Worm (Caenorhabditis elegans) whole organism, L3 larva: ENCODE measurements around the gene tdp-1.

ENCODE experiments used
- R02D3.7 ChIP-seq: fragments of 150-350 bp; optimal IDR thresholded peaks from 2 replicates; lab custom pipeline; 2014; ENCODE audit warnings: missing biosample characterization, missing genetic modification characterization
- ZK546.5 ChIP-seq: sonication (generic microtip); optimal IDR thresholded peaks from 2 replicates; lab custom pipeline; 2017; ENCODE audit warnings: missing biosample characterization, missing genetic modification characterization
- aly-2 ChIP-seq: fragments of 150-350 bp; optimal IDR thresholded peaks from 2 replicates; lab custom pipeline; 2014; ENCODE audit warnings: missing biosample characterization, missing genetic modification characterization
- ama-1 ChIP-seq: fragments of 150-350 bp; optimal IDR thresholded peaks from 2 replicates; lab custom pipeline; 2018
- ceh-16 ChIP-seq: sonication (generic microtip); optimal IDR thresholded peaks from 2 replicates; lab custom pipeline; 2017; ENCODE audit warnings: missing biosample characterization, missing genetic modification characterization
- ceh-28 ChIP-seq: fragments of 150-350 bp; optimal IDR thresholded peaks from 2 replicates; lab custom pipeline; 2014; ENCODE audit warnings: missing biosample characterization, missing genetic modification reagents, missing genetic modification characterization
- ceh-82 ChIP-seq: fragments of 150-350 bp; optimal IDR thresholded peaks from 2 replicates; lab custom pipeline; 2014; ENCODE audit warnings: missing biosample characterization, missing genetic modification characterization
- ceh-9 ChIP-seq: sonication (generic microtip); optimal IDR thresholded peaks from 2 replicates; lab custom pipeline; 2018; ENCODE audit warnings: missing biosample characterization, missing genetic modification characterization
- daf-12 ChIP-seq: fragments of 150-350 bp; optimal IDR thresholded peaks from 2 replicates; lab custom pipeline; 2014; ENCODE audit warnings: missing biosample characterization, missing genetic modification reagents, missing genetic modification characterization
- egl-27 ChIP-seq: sonication (generic microtip); optimal IDR thresholded peaks from 4 replicates; lab custom pipeline; 2017; ENCODE audit warnings: missing biosample characterization, missing genetic modification reagents, missing genetic modification characterization
- egl-5 ChIP-seq: fragments of 150-350 bp; optimal IDR thresholded peaks from 2 replicates; lab custom pipeline; 2017; ENCODE audit warnings: missing biosample characterization, missing genetic modification reagents, missing genetic modification characterization, inconsistent platforms
- elt-1 ChIP-seq: fragments of 150-350 bp; optimal IDR thresholded peaks from 2 replicates; lab custom pipeline; 2014; ENCODE audit warnings: missing biosample characterization, missing genetic modification characterization
- elt-2 ChIP-seq: sonication (generic microtip); optimal IDR thresholded peaks from 2 replicates; lab custom pipeline; 2016; ENCODE audit warnings: missing genetic modification reagents, mild to moderate bottlenecking, missing genetic modification characterization, missing compliant biosample characterization
- elt-3 ChIP-seq, 3 experiments: fragments of 150-350 bp in 1 of 3; sonication (generic microtip) in 2 of 3; optimal IDR thresholded peaks; 2 replicates in 2 of 3; 4 replicates in 1 of 3; lab custom pipeline; 2014 to 2017; ENCODE audit warnings: missing biosample characterization in 3 of 3, missing genetic modification characterization in 3 of 3
- eor-1 ChIP-seq, 2 experiments: fragments of 150-350 bp; optimal IDR thresholded peaks; 2 replicates each; lab custom pipeline; 2014 to 2018; ENCODE audit warnings: missing biosample characterization in 2 of 2, missing genetic modification characterization in 2 of 2
- fkh-10 ChIP-seq: sonication (generic microtip); optimal IDR thresholded peaks from 2 replicates; lab custom pipeline; 2017; ENCODE audit warnings: missing biosample characterization, missing genetic modification reagents, missing genetic modification characterization
- fkh-2 ChIP-seq: fragments of 150-350 bp; optimal IDR thresholded peaks from 2 replicates; lab custom pipeline; 2014; ENCODE audit warnings: missing biosample characterization, missing genetic modification reagents, missing genetic modification characterization
- fos-1 ChIP-seq: fragments of 150-350 bp; optimal IDR thresholded peaks from 2 replicates; lab custom pipeline; 2014; ENCODE audit warnings: missing biosample characterization, missing genetic modification characterization
- hmg-11 ChIP-seq: sonication (generic microtip); optimal IDR thresholded peaks from 2 replicates; lab custom pipeline; 2016; ENCODE audit warnings: missing genetic modification characterization, missing compliant biosample characterization
- jun-1 ChIP-seq: fragments of 150-350 bp; optimal IDR thresholded peaks from 2 replicates; lab custom pipeline; 2014; ENCODE audit warnings: missing biosample characterization, missing genetic modification reagents, missing genetic modification characterization
- lin-15B ChIP-seq: fragments of 150-350 bp; optimal IDR thresholded peaks from 2 replicates; lab custom pipeline; 2014; ENCODE audit warnings: missing biosample characterization, missing genetic modification characterization
- lin-39 ChIP-seq: fragments of 150-350 bp; optimal IDR thresholded peaks from 2 replicates; lab custom pipeline; 2018; ENCODE audit warnings: missing biosample characterization, missing genetic modification reagents, missing genetic modification characterization
- lsy-12 ChIP-seq: sonication (generic microtip); optimal IDR thresholded peaks from 2 replicates; lab custom pipeline; 2016; ENCODE audit warnings: mild to moderate bottlenecking, missing genetic modification characterization, missing compliant biosample characterization
- mdl-1 ChIP-seq: fragments of 150-350 bp; optimal IDR thresholded peaks from 2 replicates; lab custom pipeline; 2014; ENCODE audit warnings: missing biosample characterization, missing genetic modification characterization
- nfya-1 ChIP-seq: sonication (generic microtip); optimal IDR thresholded peaks from 2 replicates; lab custom pipeline; 2017; ENCODE audit warnings: missing genetic modification characterization, mild to moderate bottlenecking, missing compliant biosample characterization, antibody characterized with exemption, moderate library complexity; ENCODE audit not compliant: insufficient read depth
- nhr-11 ChIP-seq: fragments of 150-350 bp; optimal IDR thresholded peaks from 2 replicates; lab custom pipeline; 2014; ENCODE audit warnings: missing biosample characterization, missing genetic modification characterization
- nhr-23 ChIP-seq: fragments of 150-350 bp; optimal IDR thresholded peaks from 2 replicates; lab custom pipeline; 2014; ENCODE audit warnings: missing biosample characterization, missing genetic modification reagents, missing genetic modification characterization
- nhr-237 ChIP-seq: fragments of 150-350 bp; optimal IDR thresholded peaks from 2 replicates; lab custom pipeline; 2014; ENCODE audit warnings: missing biosample characterization, missing genetic modification characterization
- nhr-25 ChIP-seq: sonication (generic microtip); optimal IDR thresholded peaks from 2 replicates; lab custom pipeline; 2017; ENCODE audit warnings: missing biosample characterization, missing genetic modification characterization
- nhr-28 ChIP-seq: fragments of 150-350 bp; optimal IDR thresholded peaks from 2 replicates; lab custom pipeline; 2014; ENCODE audit warnings: missing biosample characterization, missing genetic modification characterization
- nhr-43 ChIP-seq: sonication (generic microtip); optimal IDR thresholded peaks from 2 replicates; lab custom pipeline; 2016; ENCODE audit warnings: mild to moderate bottlenecking, missing genetic modification characterization, missing compliant biosample characterization; ENCODE audit not compliant: poor library complexity, severe bottlenecking
- nhr-76 ChIP-seq: fragments of 150-350 bp; sonication (generic microtip); optimal IDR thresholded peaks from 5 replicates; lab custom pipeline; 2014; ENCODE audit warnings: missing biosample characterization, missing genetic modification characterization
- nhr-77 ChIP-seq: fragments of 150-350 bp; optimal IDR thresholded peaks from 2 replicates; lab custom pipeline; 2014; ENCODE audit warnings: missing biosample characterization, missing genetic modification characterization
- pha-4 ChIP-seq: fragments of 150-350 bp; optimal IDR thresholded peaks from 2 replicates; lab custom pipeline; 2014; ENCODE audit warnings: missing biosample characterization, missing genetic modification reagents, missing genetic modification characterization
- pqm-1 ChIP-seq: fragments of 150-350 bp; optimal IDR thresholded peaks from 2 replicates; lab custom pipeline; 2017; ENCODE audit warnings: missing biosample characterization, missing genetic modification characterization, inconsistent platforms
- sea-2 ChIP-seq: fragments of 150-350 bp; sonication (generic microtip); optimal IDR thresholded peaks from 4 replicates; lab custom pipeline; 2014; ENCODE audit warnings: missing biosample characterization, missing genetic modification reagents, missing genetic modification characterization
- skn-1 ChIP-seq: fragments of 150-350 bp; optimal IDR thresholded peaks from 2 replicates; lab custom pipeline; 2014; ENCODE audit warnings: missing biosample characterization, missing genetic modification characterization
- snpc-4 ChIP-seq: fragments of 150-350 bp; optimal IDR thresholded peaks from 2 replicates; lab custom pipeline; 2014; ENCODE audit warnings: missing biosample characterization, missing genetic modification characterization
- tbx-2 ChIP-seq: sonication (generic microtip); optimal IDR thresholded peaks from 2 replicates; lab custom pipeline; 2016; ENCODE audit warnings: mild to moderate bottlenecking, missing genetic modification characterization, missing compliant biosample characterization
- unc-62 ChIP-seq: fragments of 150-350 bp; sonication (generic microtip); optimal IDR thresholded peaks from 4 replicates; lab custom pipeline; 2014; ENCODE audit warnings: missing biosample characterization, missing genetic modification reagents, missing genetic modification characterization
- zag-1 ChIP-seq: fragments of 150-350 bp; optimal IDR thresholded peaks from 2 replicates; lab custom pipeline; 2014; ENCODE audit warnings: missing biosample characterization, missing genetic modification characterization
- ztf-11 ChIP-seq: fragments of 150-350 bp; optimal IDR thresholded peaks from 2 replicates; lab custom pipeline; 2014; ENCODE audit warnings: missing biosample characterization, missing genetic modification characterization
- ztf-4 ChIP-seq: fragments of 150-350 bp; optimal IDR thresholded peaks from 2 replicates; lab custom pipeline; 2014; ENCODE audit warnings: missing biosample characterization, missing genetic modification characterization

The tdp-1 gene

ce11 chrII:8969251-8970183, 28.1 kb upstream of the tdp-1 start, which contains the start of the genes szy-20 and C18E9.5:
Gene szy-20, minus strand, starts transcription at chrII:8969333.
Gene C18E9.5, plus strand, starts transcription at chrII:8969980.
- peak; percentile 71 for TF ChIP-seq jun-1 (tag; lab: Kevin White, UChicago)
- TF ChIP-seq elt-2 (tag; lab: Kevin White, UChicago) = peak; percentile 76
- TF ChIP-seq daf-12 = no peak
- TF ChIP-seq egl-5 (tag; lab: Kevin White, UChicago) = peak; percentile 20
- TF ChIP-seq snpc-4 (tag; lab: Kevin White, UChicago) = peak; percentile 59
- TF ChIP-seq nhr-23 (tag; lab: Kevin White, UChicago) = peak; percentile 71
- no peak for TF ChIP-seq nhr-76 (tag; lab: Kevin White, UChicago)
- peak; percentile 78 for TF ChIP-seq pha-4 (tag; lab: Kevin White, UChicago)
- TF ChIP-seq eor-1 (tag; optimal IDR thresholded peaks at IDR 0.05; lab: Kevin White, UChicago) = no peak
- peak; percentile 70 for TF ChIP-seq lin-39 (tag; lab: Kevin White, UChicago)
- TF ChIP-seq nhr-77 = peak; percentile 33
- TF ChIP-seq aly-2 = no peak
- no peak for TF ChIP-seq elt-3 (tag; optimal IDR thresholded peaks at IDR 0.05; lab: Kevin White, UChicago)
- peak; percentile 52 for TF ChIP-seq ceh-82 (tag; lab: Kevin White, UChicago)
- TF ChIP-seq ceh-28 = peak; percentile 60
- peak; percentile 27 for TF ChIP-seq nhr-25
- no peak for TF ChIP-seq ztf-11
- TF ChIP-seq sea-2 = no peak
- TF ChIP-seq ztf-4 (tag; lab: Kevin White, UChicago) = no peak
- TF ChIP-seq mdl-1 (tag; lab: Kevin White, UChicago) = no peak
- TF ChIP-seq nhr-11 (tag; lab: Kevin White, UChicago) = no peak
- peak; percentile 52 for TF ChIP-seq fkh-10
- peak; percentile 69 for TF ChIP-seq hmg-11 (tag; lab: Kevin White, UChicago)
- no peak for TF ChIP-seq fos-1
- TF ChIP-seq nfya-1 (tag; lab: Kevin White, UChicago) = peak; percentile 84
- TF ChIP-seq lin-15B = peak; percentile 81
- TF ChIP-seq lsy-12 (tag; lab: Kevin White, UChicago) = peak; percentile 57
- peak; percentile 31 for TF ChIP-seq elt-1 (tag; lab: Kevin White, UChicago)
- no peak for TF ChIP-seq nhr-28 (tag; lab: Kevin White, UChicago)
- peak; percentile 65 for TF ChIP-seq nhr-43 (tag; lab: Kevin White, UChicago)
- no peak for TF ChIP-seq unc-62
- TF ChIP-seq zag-1 (tag; lab: Kevin White, UChicago) = no peak
- TF ChIP-seq tbx-2 = peak; percentile 64
- peak; percentile 72 for TF ChIP-seq pqm-1 (tag; lab: Kevin White, UChicago)
- no peak for TF ChIP-seq ZK546.5 (tag; lab: Kevin White, UChicago)
- no peak for TF ChIP-seq egl-27 (tag; lab: Kevin White, UChicago)
- peak; percentile 49 for TF ChIP-seq ama-1
- TF ChIP-seq ceh-9 (tag; lab: Kevin White, UChicago) = no peak
- TF ChIP-seq nhr-237 = no peak
- peak; percentile 82 for TF ChIP-seq R02D3.7
- no peak for TF ChIP-seq ceh-16 (tag; lab: Kevin White, UChicago)
- no peak for TF ChIP-seq fkh-2
- peak; percentile 18 for TF ChIP-seq skn-1 (tag; lab: Kevin White, UChicago)

- TF ChIP-seq pha-4 (tag; lab: Kevin White, UChicago) (peak; percentile 4), R02D3.7 (no peak), hmg-11 (tag; lab: Kevin White, UChicago) (peak; percentile 27)
Measured at ce11 chrII:8973516-8974043, 24.0 kb upstream of the tdp-1 start, which contains the start of gene tomm-40. Gene tomm-40, minus strand, starts transcription at chrII:8973566.
